Worm (Caenorhabditis elegans) whole organism, L1 larva: ENCODE results near the gene gadr-2.
A peak's percentile ranks its signal among the peaks of the same experiment; 100 is the strongest.

Experiments
- C04F5.9 ChIP-seq: sonication (generic microtip); optimal IDR thresholded peaks from 2 replicates; lab custom pipeline; 2016; ENCODE audit warnings: missing genetic modification characterization, missing compliant biosample characterization
- C34B4.2 ChIP-seq: sonication (generic microtip); optimal IDR thresholded peaks from 2 replicates; lab custom pipeline; 2017; ENCODE audit warnings: mild to moderate bottlenecking, missing genetic modification characterization, missing compliant biosample characterization
- F16B12.6 ChIP-seq: fragments of 150-350 bp; optimal IDR thresholded peaks from 2 replicates; lab custom pipeline; 2014; ENCODE audit warnings: missing biosample characterization, missing genetic modification characterization
- alr-1 ChIP-seq: fragments of 200-800 bp; sonication (Bioruptor generic); optimal IDR thresholded peaks from 2 replicates; lab custom pipeline; 2018; ENCODE audit warnings: borderline replicate concordance, mild to moderate bottlenecking, missing genetic modification characterization, missing compliant biosample characterization
- aly-2 ChIP-seq: fragments of 150-350 bp; optimal IDR thresholded peaks from 2 replicates; lab custom pipeline; 2014; ENCODE audit warnings: missing biosample characterization, missing genetic modification characterization
- ama-1 ChIP-seq: fragments of 150-350 bp; optimal IDR thresholded peaks from 2 replicates; lab custom pipeline; 2014
- ceh-63 ChIP-seq: fragments of 200-800 bp; sonication (Bioruptor generic); optimal IDR thresholded peaks from 2 replicates; lab custom pipeline; 2018; ENCODE audit warnings: mild to moderate bottlenecking, missing genetic modification characterization, missing compliant biosample characterization
- ceh-8 ChIP-seq: fragments of 200-800 bp; sonication (Bioruptor generic); optimal IDR thresholded peaks from 2 replicates; lab custom pipeline; 2018; ENCODE audit warnings: mild to moderate bottlenecking, missing genetic modification characterization, moderate library complexity, missing compliant biosample characterization
- ceh-88 ChIP-seq: fragments of 200-800 bp; sonication (Bioruptor generic); IDR thresholded peaks from 2 replicates; pipeline ENCODE4 v1.3.6; 2022; ENCODE audit warnings: missing genetic modification characterization, missing compliant biosample characterization
- ceh-90 ChIP-seq: sonication (generic microtip); optimal IDR thresholded peaks from 2 replicates; lab custom pipeline; 2016; ENCODE audit warnings: missing genetic modification characterization, missing compliant biosample characterization
- efl-3 ChIP-seq: fragments of 200-800 bp; sonication (Bioruptor generic); optimal IDR thresholded peaks from 2 replicates; lab custom pipeline; 2018; ENCODE audit warnings: mild to moderate bottlenecking, missing genetic modification characterization, missing compliant biosample characterization
- egl-13 ChIP-seq: sonication (generic microtip); optimal IDR thresholded peaks from 2 replicates; lab custom pipeline; 2016; ENCODE audit warnings: missing genotype, missing genetic modification reagents, missing genetic modification characterization, missing compliant biosample characterization
- elt-3 ChIP-seq, 6 experiments: fragments of 150-350 bp in 1 of 6; sonication (generic microtip); optimal IDR thresholded peaks; 2 replicates each; lab custom pipeline; 2017 to 2018; ENCODE audit warnings: missing biosample characterization in 6 of 6, missing genetic modification characterization in 6 of 6, inconsistent platforms in 1 of 6
- ets-5 ChIP-seq: fragments of 200-800 bp; sonication (Bioruptor generic); IDR thresholded peaks from 2 replicates; pipeline ENCODE4 v1.3.6; 2022; ENCODE audit warnings: missing genetic modification characterization, missing compliant biosample characterization
- fkh-10 ChIP-seq: sonication (generic microtip); optimal IDR thresholded peaks from 2 replicates; lab custom pipeline; 2017; ENCODE audit warnings: missing biosample characterization, missing genetic modification reagents, missing genetic modification characterization
- fkh-4 ChIP-seq: sonication (generic microtip); optimal IDR thresholded peaks from 2 replicates; lab custom pipeline; 2016; ENCODE audit warnings: missing compliant biosample characterization, missing genetic modification characterization, borderline replicate concordance
- fos-1 ChIP-seq: fragments of 150-350 bp; optimal IDR thresholded peaks from 2 replicates; lab custom pipeline; 2014; ENCODE audit warnings: missing biosample characterization, missing genetic modification characterization
- grh-1 ChIP-seq: fragments of 200-800 bp; sonication (Bioruptor generic); IDR thresholded peaks from 2 replicates; pipeline ENCODE4 v1.3.6; 2022; ENCODE audit warnings: missing genetic modification reagents, missing genetic modification characterization, missing compliant biosample characterization
- hlh-4 ChIP-seq: sonication (generic microtip); optimal IDR thresholded peaks from 2 replicates; lab custom pipeline; 2016; ENCODE audit warnings: mild to moderate bottlenecking, missing genetic modification characterization, missing compliant biosample characterization
- hpl-2 ChIP-seq: fragments of 150-350 bp; optimal IDR thresholded peaks from 2 replicates; lab custom pipeline; 2014; ENCODE audit warnings: missing biosample characterization, missing genetic modification reagents, missing genetic modification characterization
- irx-1 ChIP-seq: sonication (generic microtip); optimal IDR thresholded peaks from 2 replicates; lab custom pipeline; 2016; ENCODE audit warnings: missing genetic modification characterization, missing compliant biosample characterization
- isw-1 ChIP-seq: fragments of 200-800 bp; sonication (Bioruptor generic); IDR thresholded peaks from 2 replicates; pipeline ENCODE4 v1.3.6; 2022; ENCODE audit warnings: missing genetic modification characterization, missing compliant biosample characterization
- lin-14 ChIP-seq: fragments of 200-800 bp; sonication (Bioruptor generic); optimal IDR thresholded peaks from 2 replicates; lab custom pipeline; 2018; ENCODE audit warnings: mild to moderate bottlenecking, missing genetic modification characterization, moderate library complexity, missing compliant biosample characterization
- lin-35 ChIP-seq, 2 experiments: fragments of 150-350 bp; optimal IDR thresholded peaks; 2 replicates each; lab custom pipeline; 2014; ENCODE audit warnings: missing biosample characterization in 2 of 2, missing genetic modification characterization in 2 of 2, missing genetic modification reagents in 2 of 2
- lin-39 ChIP-seq: fragments of 150-350 bp; optimal IDR thresholded peaks from 2 replicates; lab custom pipeline; 2014; ENCODE audit warnings: missing biosample characterization, missing genetic modification reagents, missing genetic modification characterization
- lir-3 ChIP-seq: sonication (generic microtip); optimal IDR thresholded peaks from 2 replicates; lab custom pipeline; 2016; ENCODE audit warnings: mild to moderate bottlenecking, missing genetic modification characterization, moderate library complexity, missing compliant biosample characterization; ENCODE audit not compliant: poor library complexity
- lsy-2 ChIP-seq, 2 experiments: fragments of 150-350 bp; optimal IDR thresholded peaks; 2 replicates each; lab custom pipeline; 2014; ENCODE audit warnings: missing biosample characterization in 2 of 2, missing genetic modification characterization in 2 of 2
- mab-9 ChIP-seq: fragments of 200-800 bp; sonication (Bioruptor generic); IDR thresholded peaks from 2 replicates; pipeline ENCODE4 v1.3.6; 2022; ENCODE audit warnings: missing genetic modification reagents, missing genetic modification characterization, missing compliant biosample characterization
- mep-1 ChIP-seq: fragments of 150-350 bp; optimal IDR thresholded peaks from 2 replicates; lab custom pipeline; 2014; ENCODE audit warnings: missing biosample characterization, missing genetic modification characterization
- nhr-11 ChIP-seq: fragments of 150-350 bp; optimal IDR thresholded peaks from 2 replicates; lab custom pipeline; 2014; ENCODE audit warnings: missing biosample characterization, missing genetic modification characterization
- nhr-19 ChIP-seq: fragments of 200-800 bp; sonication (Bioruptor generic); conservative IDR thresholded peaks from 2 replicates; pipeline ENCODE4 v1.3.6; 2022; ENCODE audit warnings: missing genetic modification characterization, missing compliant biosample characterization
- nhr-237 ChIP-seq: fragments of 150-350 bp; optimal IDR thresholded peaks from 2 replicates; lab custom pipeline; 2014; ENCODE audit warnings: missing biosample characterization, missing genetic modification characterization
- nhr-28 ChIP-seq: fragments of 150-350 bp; optimal IDR thresholded peaks from 2 replicates; lab custom pipeline; 2014; ENCODE audit warnings: missing biosample characterization, missing genetic modification characterization
- nhr-47 ChIP-seq: sonication (generic microtip); optimal IDR thresholded peaks from 2 replicates; lab custom pipeline; 2016; ENCODE audit warnings: mild to moderate bottlenecking, missing genetic modification characterization, moderate library complexity, missing compliant biosample characterization
- nhr-76 ChIP-seq: sonication (generic microtip); optimal IDR thresholded peaks from 2 replicates; lab custom pipeline; 2017; ENCODE audit warnings: missing biosample characterization, missing genetic modification characterization
- nhr-84 ChIP-seq: sonication (generic microtip); optimal IDR thresholded peaks from 2 replicates; lab custom pipeline; 2017; ENCODE audit warnings: missing biosample characterization, missing genetic modification characterization
- nhr-90 ChIP-seq: sonication (generic microtip); optimal IDR thresholded peaks from 2 replicates; lab custom pipeline; 2016; ENCODE audit warnings: mild to moderate bottlenecking, missing genetic modification characterization, missing compliant biosample characterization; ENCODE audit not compliant: poor library complexity
- pag-3 ChIP-seq: sonication (generic microtip); optimal IDR thresholded peaks from 2 replicates; lab custom pipeline; 2017; ENCODE audit warnings: missing genetic modification characterization, mild to moderate bottlenecking, missing compliant biosample characterization, antibody characterized with exemption, borderline replicate concordance; ENCODE audit not compliant: insufficient read depth
- snpc-4 ChIP-seq: fragments of 150-350 bp; optimal IDR thresholded peaks from 2 replicates; lab custom pipeline; 2014; ENCODE audit warnings: missing biosample characterization, missing genetic modification characterization
- snu-23 ChIP-seq: sonication (generic microtip); optimal IDR thresholded peaks from 2 replicates; lab custom pipeline; 2016; ENCODE audit warnings: missing genetic modification characterization, missing compliant biosample characterization
- sox-4 ChIP-seq: sonication (generic microtip); optimal IDR thresholded peaks from 2 replicates; lab custom pipeline; 2016; ENCODE audit warnings: missing genetic modification characterization, missing compliant biosample characterization
- sptf-1 ChIP-seq: fragments of 150-350 bp; optimal IDR thresholded peaks from 2 replicates; lab custom pipeline; 2014; ENCODE audit warnings: missing biosample characterization, missing genetic modification characterization
- sup-37 ChIP-seq: fragments of 200-800 bp; sonication (Bioruptor generic); optimal IDR thresholded peaks from 2 replicates; lab custom pipeline; 2018; ENCODE audit warnings: mild to moderate bottlenecking, missing genetic modification characterization, missing compliant biosample characterization
- swsn-7 ChIP-seq: sonication (generic microtip); optimal IDR thresholded peaks from 2 replicates; lab custom pipeline; 2016; ENCODE audit warnings: missing genetic modification characterization, missing compliant biosample characterization
- tbx-2 ChIP-seq: sonication (generic microtip); optimal IDR thresholded peaks from 2 replicates; lab custom pipeline; 2016; ENCODE audit warnings: missing genetic modification characterization, missing compliant biosample characterization
- tlp-1 ChIP-seq: fragments of 150-350 bp; optimal IDR thresholded peaks from 2 replicates; lab custom pipeline; 2014; ENCODE audit warnings: missing biosample characterization, missing genetic modification characterization
- unc-62 ChIP-seq: fragments of 150-350 bp; optimal IDR thresholded peaks from 2 replicates; lab custom pipeline; 2014; ENCODE audit warnings: missing biosample characterization, missing genetic modification reagents, missing genetic modification characterization
- unc-98 ChIP-seq: fragments of 200-800 bp; sonication (Bioruptor generic); IDR thresholded peaks from 2 replicates; pipeline ENCODE4 v1.3.6; 2022; ENCODE audit warnings: missing genetic modification characterization, missing compliant biosample characterization
- vab-15 ChIP-seq: sonication (generic microtip); optimal IDR thresholded peaks from 2 replicates; lab custom pipeline; 2017; ENCODE audit warnings: missing genotype, mild to moderate bottlenecking, missing genetic modification characterization, missing compliant biosample characterization
- xbp-1 ChIP-seq: sonication (generic microtip); optimal IDR thresholded peaks from 2 replicates; lab custom pipeline; 2016; ENCODE audit warnings: missing genetic modification characterization, missing compliant biosample characterization
- zag-1 ChIP-seq: fragments of 150-350 bp; optimal IDR thresholded peaks from 2 replicates; lab custom pipeline; 2014; ENCODE audit warnings: missing biosample characterization, missing genetic modification characterization
- zip-4 ChIP-seq: fragments of 200-800 bp; sonication (Bioruptor generic); optimal IDR thresholded peaks from 2 replicates; lab custom pipeline; 2018; ENCODE audit warnings: mild to moderate bottlenecking, missing genetic modification characterization, moderate library complexity, missing compliant biosample characterization
- ztf-11 ChIP-seq, 2 experiments: sonication (generic microtip); optimal IDR thresholded peaks; 2 replicates each; lab custom pipeline; 2016 to 2017; ENCODE audit warnings: missing genetic modification characterization in 2 of 2, missing biosample characterization in 1 of 2, missing compliant biosample characterization in 1 of 2
- ztf-4 ChIP-seq: fragments of 150-350 bp; optimal IDR thresholded peaks from 2 replicates; lab custom pipeline; 2014; ENCODE audit warnings: missing biosample characterization, missing genetic modification characterization

gadr-2 gene

ce11 chrIV:9442106-9442532 lies 42.8 kb downstream of the gadr-2 start:
- peak; percentile 3 for TF ChIP-seq C04F5.9
- no peak for TF ChIP-seq isw-1 (GFP tag; lab: Robert Waterston, UW)
- no peak for TF ChIP-seq unc-98 (GFP tag; lab: Robert Waterston, UW)
- no peak for TF ChIP-seq sptf-1 (tag; lab: Kevin White, UChicago)
- no peak for TF ChIP-seq ztf-4
- TF ChIP-seq ceh-90 = no peak
- TF ChIP-seq zip-4 = no peak
- no peak for TF ChIP-seq ama-1 (lab: Kevin White, UChicago)
- peak; percentile 16 for TF ChIP-seq fos-1 (tag; lab: Kevin White, UChicago)
- TF ChIP-seq zag-1 = no peak
- TF ChIP-seq egl-13 (tag; lab: Kevin White, UChicago) = no peak
- no peak for TF ChIP-seq nhr-237
- 0 out of 2 replicates have a peak, but pooled peaks have one; percentile 38 for TF ChIP-seq ceh-88 (GFP tag; lab: Robert Waterston, UW)
- TF ChIP-seq grh-1 (GFP tag; lab: Robert Waterston, UW) = peak; percentile 66
- no peak for TF ChIP-seq tbx-2 (tag; lab: Kevin White, UChicago)
- TF ChIP-seq lsy-2 (tag; optimal IDR thresholded peaks at IDR 0.05; lab: Kevin White, UChicago) = peak; percentile 37 to 54
- TF ChIP-seq xbp-1 (tag; lab: Kevin White, UChicago) = peak; percentile 12
- TF ChIP-seq hpl-2 = no peak
- no peak for TF ChIP-seq sox-4
- TF ChIP-seq irx-1 = peak; percentile 37
- no peak for TF ChIP-seq aly-2
- peak; percentile 63 for TF ChIP-seq nhr-47 (tag; lab: Kevin White, UChicago)
- TF ChIP-seq F16B12.6 (tag; lab: Kevin White, UChicago) = no peak
- no peak for TF ChIP-seq tlp-1
- no peak for TF ChIP-seq sup-37 (GFP tag; lab: Kevin White, UChicago)
- TF ChIP-seq nhr-11 (tag; lab: Kevin White, UChicago) = no peak
- TF ChIP-seq fkh-10 (GFP tag; lab: Kevin White, UChicago) = no peak
- TF ChIP-seq lin-14 = peak; percentile 82
- TF ChIP-seq nhr-84 (tag; lab: Kevin White, UChicago) = no peak
- no peak for TF ChIP-seq nhr-28 (tag; lab: Kevin White, UChicago)
- TF ChIP-seq nhr-19 (GFP tag; lab: Robert Waterston, UW) = peak; percentile 81
- TF ChIP-seq ets-5 (GFP tag; lab: Robert Waterston, UW) = no peak
- peak; percentile 61 for TF ChIP-seq snpc-4 (tag; lab: Kevin White, UChicago)
- no peak for TF ChIP-seq nhr-76
- no peak for TF ChIP-seq ceh-63 (GFP tag; lab: Kevin White, UChicago)
- TF ChIP-seq elt-3 (tag; optimal IDR thresholded peaks at IDR 0.05; lab: Kevin White, UChicago) = peak in 4 of 6 experiments; percentile 4 to 96 (median 58)
- no peak for TF ChIP-seq C34B4.2 (tag; lab: Kevin White, UChicago)
- no peak for TF ChIP-seq vab-15 (tag; lab: Kevin White, UChicago)
- TF ChIP-seq hlh-4 = no peak
- no peak for TF ChIP-seq lir-3
- TF ChIP-seq ceh-8 = no peak
- peak in 1 of 2 experiments; percentile 77 for TF ChIP-seq lin-35 (GFP tag; optimal IDR thresholded peaks at IDR 0.05; lab: Kevin White, UChicago)
- TF ChIP-seq alr-1 (tag; lab: Kevin White, UChicago) = no peak
- TF ChIP-seq nhr-90 = peak; percentile 81
- TF ChIP-seq pag-3 = no peak
- no peak for TF ChIP-seq fkh-4 (tag; lab: Kevin White, UChicago)
- peak; percentile 83 for TF ChIP-seq mep-1 (tag; lab: Kevin White, UChicago)
- TF ChIP-seq efl-3 (GFP tag; lab: Kevin White, UChicago) = no peak
- peak; percentile 41 for TF ChIP-seq swsn-7
- no peak for TF ChIP-seq ztf-11 (tag; optimal IDR thresholded peaks at IDR 0.05; lab: Kevin White, UChicago)
- no peak for TF ChIP-seq lin-39
- TF ChIP-seq snu-23 (GFP tag; lab: Kevin White, UChicago) = peak; percentile 81
- no peak for TF ChIP-seq unc-62 (GFP tag; lab: Kevin White, UChicago)
- TF ChIP-seq mab-9 (GFP tag; lab: Robert Waterston, UW) = no peak
